Fruit fly (Drosophila melanogaster) whole organism, embryonic: ENCODE results near the gene Papss.
A peak's percentile ranks its signal among the peaks of the same experiment; 100 is the strongest.

Source experiments
- Abd-B ChIP-seq: fragments of 200-800 bp; sonication (Bioruptor generic); optimal IDR thresholded peaks from 2 replicates; lab custom pipeline; 2018; ENCODE audit warnings: missing biosample characterization, mild to moderate bottlenecking, missing genetic modification characterization, moderate library complexity
- B-H2 ChIP-seq: fragments of 200-800 bp; sonication (Bioruptor generic); optimal IDR thresholded peaks from 2 replicates; lab custom pipeline; 2018; ENCODE audit warnings: missing biosample characterization, mild to moderate bottlenecking, missing genetic modification characterization
- BEAF-32 ChIP-seq: fragments of 200-800 bp; sonication (Bioruptor generic); optimal IDR thresholded peaks from 3 replicates; lab custom pipeline; 2017; ENCODE audit warnings: missing biosample characterization, missing genetic modification characterization, mild to moderate bottlenecking, moderate library complexity, missing genetic modification reagents
- Bgb ChIP-seq: fragments of 200-800 bp; sonication (Bioruptor generic); IDR thresholded peaks from 2 replicates; pipeline ENCODE4 v1.3.6; 2022; ENCODE audit warnings: missing biosample characterization, missing genetic modification characterization; ENCODE audit not compliant: partially characterized antibody
- CG12659 ChIP-seq: fragments of 200-800 bp; sonication (Bioruptor generic); optimal IDR thresholded peaks from 3 replicates; lab custom pipeline; 2017; ENCODE audit warnings: mild to moderate bottlenecking, missing biosample characterization, missing genetic modification reagents, missing genetic modification characterization
- CG13424 ChIP-seq: fragments of 200-800 bp; sonication (Bioruptor generic); optimal IDR thresholded peaks from 2 replicates; lab custom pipeline; 2019; ENCODE audit warnings: missing biosample characterization, mild to moderate bottlenecking, missing genetic modification characterization, moderate library complexity
- CG14710 ChIP-seq: fragments of 200-800 bp; sonication (Bioruptor generic); optimal IDR thresholded peaks from 3 replicates; lab custom pipeline; 2019; ENCODE audit warnings: missing biosample characterization, mild to moderate bottlenecking, missing genetic modification characterization, moderate library complexity
- CG14860 ChIP-seq: fragments of 200-800 bp; sonication (Bioruptor generic); IDR thresholded peaks from 3 replicates; pipeline ENCODE4 v1.3.6; 2022; ENCODE audit warnings: missing biosample characterization, missing genetic modification characterization; ENCODE audit not compliant: partially characterized antibody
- CG16813 ChIP-seq: fragments of 200-800 bp; sonication (Bioruptor generic); IDR thresholded peaks from 3 replicates; pipeline ENCODE4 v1.3.6; 2022; ENCODE audit warnings: missing biosample characterization, missing genetic modification characterization; ENCODE audit not compliant: partially characterized antibody
- CG17829 ChIP-seq: fragments of 200-800 bp; optimal IDR thresholded peaks from 2 replicates; lab custom pipeline; 2019; ENCODE audit warnings: missing biosample characterization, mild to moderate bottlenecking, missing genetic modification characterization, moderate library complexity
- CG2129 ChIP-seq: fragments of 200-800 bp; sonication (Bioruptor generic); IDR thresholded peaks from 2 replicates; pipeline ENCODE4 v1.3.6; 2022; ENCODE audit warnings: missing biosample characterization, missing genetic modification characterization; ENCODE audit not compliant: partially characterized antibody
- CG32767 ChIP-seq: fragments of 200-800 bp; sonication (Bioruptor generic); IDR thresholded peaks from 2 replicates; pipeline ENCODE4 v1.3.6; 2022; ENCODE audit warnings: missing biosample characterization, missing genetic modification characterization
- CG34422 ChIP-seq: fragments of 200-800 bp; sonication (Bioruptor generic); IDR thresholded peaks from 3 replicates; pipeline ENCODE4 v1.3.6; 2022; ENCODE audit warnings: missing biosample characterization, missing genetic modification characterization
- CG6791 ChIP-seq: fragments of 200-800 bp; sonication (Bioruptor generic); IDR thresholded peaks from 3 replicates; pipeline ENCODE4 v1.3.6; 2022; ENCODE audit warnings: missing biosample characterization, missing genetic modification characterization; ENCODE audit not compliant: partially characterized antibody
- CG8281 ChIP-seq: fragments of 200-800 bp; sonication (Bioruptor generic); optimal IDR thresholded peaks from 2 replicates; lab custom pipeline; 2018; ENCODE audit warnings: missing biosample characterization, mild to moderate bottlenecking, missing genetic modification characterization, moderate library complexity
- CG8359 ChIP-seq: fragments of 200-800 bp; sonication (Bioruptor generic); optimal IDR thresholded peaks from 2 replicates; lab custom pipeline; 2017; ENCODE audit warnings: missing biosample characterization, mild to moderate bottlenecking, missing genetic modification characterization, borderline replicate concordance
- Doc3 ChIP-seq: fragments of 200-800 bp; sonication (Bioruptor generic); IDR thresholded peaks from 3 replicates; pipeline ENCODE4 v1.3.6; 2022; ENCODE audit warnings: missing biosample characterization, missing genetic modification characterization; ENCODE audit not compliant: partially characterized antibody
- Dp ChIP-seq: fragments of 200-800 bp; sonication (Bioruptor generic); optimal IDR thresholded peaks from 2 replicates; lab custom pipeline; 2018; ENCODE audit warnings: missing biosample characterization, mild to moderate bottlenecking, missing genetic modification characterization, moderate library complexity
- Dref ChIP-seq: fragments of 200-800 bp; sonication (Bioruptor generic); IDR thresholded peaks from 2 replicates; pipeline ENCODE4 v1.3.6; 2022; ENCODE audit warnings: missing biosample characterization, missing genetic modification characterization
- E2f1 ChIP-seq: fragments of 200-800 bp; sonication (Bioruptor generic); IDR thresholded peaks from 2 replicates; pipeline ENCODE4 v1.3.6; 2022; ENCODE audit warnings: missing biosample characterization, missing genetic modification characterization
- Eip74EF ChIP-seq, 2 experiments: fragments of 200-800 bp in 1 of 2; fragments of >200 bp in 1 of 2; sonication (Bioruptor generic) in 1 of 2; optimal IDR thresholded peaks; 2 replicates each; lab custom pipeline; 2017 to 2019; ENCODE audit warnings: missing biosample characterization in 2 of 2, missing genetic modification characterization in 2 of 2, mild to moderate bottlenecking in 1 of 2, moderate library complexity in 1 of 2
- Fer1 ChIP-seq: fragments of 200-800 bp; sonication (Bioruptor generic); optimal IDR thresholded peaks from 2 replicates; lab custom pipeline; 2017; ENCODE audit warnings: missing biosample characterization, mild to moderate bottlenecking, missing genetic modification characterization
- HLH4C ChIP-seq: fragments of 200-800 bp; sonication (Bioruptor generic); IDR thresholded peaks from 3 replicates; pipeline ENCODE4 v1.3.6; 2022; ENCODE audit warnings: missing biosample characterization, missing genetic modification characterization; ENCODE audit not compliant: partially characterized antibody
- Hsf ChIP-seq: fragments of 200-800 bp; sonication (Bioruptor generic); optimal IDR thresholded peaks from 3 replicates; lab custom pipeline; 2016; ENCODE audit warnings: missing biosample characterization, missing genetic modification characterization
- MESR4 ChIP-seq: fragments of 200-800 bp; sonication (Bioruptor generic); optimal IDR thresholded peaks from 2 replicates; lab custom pipeline; 2018; ENCODE audit warnings: missing biosample characterization, mild to moderate bottlenecking, missing genetic modification characterization, moderate library complexity
- Med ChIP-seq: fragments of 200-800 bp; sonication (Bioruptor generic); peaks from one replicate; lab custom pipeline; 2016; ENCODE audit warnings: missing biosample characterization, missing genetic modification characterization, mild to moderate bottlenecking, inconsistent platforms, moderate library complexity
- Oli ChIP-seq: fragments of 200-800 bp; sonication (Bioruptor generic); optimal IDR thresholded peaks from 2 replicates; lab custom pipeline; 2018; ENCODE audit warnings: missing biosample characterization, mild to moderate bottlenecking, missing genetic modification characterization, moderate library complexity
- Rfx ChIP-seq: fragments of 200-800 bp; sonication (Bioruptor generic); IDR thresholded peaks from 2 replicates; pipeline ENCODE4 v1.3.6; 2022; ENCODE audit warnings: missing biosample characterization, missing genetic modification characterization
- Sin3A ChIP-seq: fragments of >200 bp; optimal IDR thresholded peaks from 2 replicates; lab custom pipeline; 2018
- Sox102F ChIP-seq: fragments of 200-800 bp; sonication (Bioruptor generic); optimal IDR thresholded peaks from 2 replicates; lab custom pipeline; 2018; ENCODE audit warnings: missing biosample characterization, mild to moderate bottlenecking, missing genetic modification characterization, moderate library complexity
- ara ChIP-seq: fragments of 200-800 bp; sonication (Bioruptor generic); IDR thresholded peaks from 2 replicates; pipeline ENCODE4 v1.3.6; 2022; ENCODE audit warnings: missing biosample characterization, missing genetic modification characterization
- ato ChIP-seq: fragments of 200-800 bp; sonication (Bioruptor generic); IDR thresholded peaks from 2 replicates; pipeline ENCODE4 v1.3.6; 2022; ENCODE audit warnings: missing biosample characterization, missing genetic modification characterization; ENCODE audit not compliant: partially characterized antibody
- cg ChIP-seq: fragments of 200-800 bp; sonication (Bioruptor generic); optimal IDR thresholded peaks from 3 replicates; lab custom pipeline; 2019; ENCODE audit warnings: missing biosample characterization, mild to moderate bottlenecking, missing genetic modification characterization, moderate library complexity
- dm ChIP-seq: fragments of 200-800 bp; sonication (Bioruptor generic); optimal IDR thresholded peaks from 3 replicates; lab custom pipeline; 2016; ENCODE audit warnings: missing biosample characterization, missing genetic modification characterization
- gcm ChIP-seq: fragments of 200-800 bp; sonication (Bioruptor generic); optimal IDR thresholded peaks from 2 replicates; lab custom pipeline; 2019; ENCODE audit warnings: missing biosample characterization, mild to moderate bottlenecking, missing genetic modification characterization, moderate library complexity
- kah ChIP-seq: fragments of 200-800 bp; sonication (Bioruptor generic); optimal IDR thresholded peaks from 2 replicates; lab custom pipeline; 2018; ENCODE audit warnings: missing biosample characterization, mild to moderate bottlenecking, missing genetic modification characterization
- knrl ChIP-seq: fragments of 200-800 bp; sonication (Bioruptor generic); IDR thresholded peaks from 3 replicates; pipeline ENCODE4 v1.3.6; 2022; ENCODE audit warnings: missing biosample characterization, missing genetic modification characterization; ENCODE audit not compliant: partially characterized antibody
- mld ChIP-seq: fragments of 200-800 bp; sonication (Bioruptor generic); IDR thresholded peaks from 3 replicates; pipeline ENCODE4 v1.3.6; 2022; ENCODE audit warnings: missing biosample characterization, missing genetic modification characterization; ENCODE audit not compliant: partially characterized antibody
- pita ChIP-seq: fragments of 200-800 bp; sonication (Bioruptor generic); optimal IDR thresholded peaks from 2 replicates; lab custom pipeline; 2017; ENCODE audit warnings: missing biosample characterization, mild to moderate bottlenecking, missing genetic modification characterization
- pum ChIP-seq: fragments of 200-800 bp; sonication (Bioruptor generic); optimal IDR thresholded peaks from 2 replicates; lab custom pipeline; 2016; ENCODE audit warnings: missing biosample characterization, missing genetic modification characterization
- scrt ChIP-seq: fragments of 200-800 bp; sonication (Bioruptor generic); optimal IDR thresholded peaks from 2 replicates; lab custom pipeline; 2018; ENCODE audit warnings: missing biosample characterization, mild to moderate bottlenecking, missing genetic modification characterization, moderate library complexity
- slp2 ChIP-seq: fragments of 200-800 bp; sonication (Bioruptor generic); optimal IDR thresholded peaks from 2 replicates; lab custom pipeline; 2016; ENCODE audit warnings: missing biosample characterization, missing genetic modification characterization
- tin ChIP-seq: fragments of 200-800 bp; sonication (Bioruptor generic); optimal IDR thresholded peaks from 3 replicates; lab custom pipeline; 2016; ENCODE audit warnings: missing biosample characterization, missing genetic modification characterization
- trem ChIP-seq: fragments of 200-800 bp; optimal IDR thresholded peaks from 3 replicates; lab custom pipeline; 2019; ENCODE audit warnings: missing biosample characterization, mild to moderate bottlenecking, missing genetic modification characterization, moderate library complexity
- trh ChIP-seq: fragments of 200-800 bp; sonication (Bioruptor generic); optimal IDR thresholded peaks from 2 replicates; lab custom pipeline; 2016; ENCODE audit warnings: missing biosample characterization, missing genetic modification characterization
- wor ChIP-seq: fragments of 200-800 bp; sonication (Bioruptor generic); IDR thresholded peaks from 2 replicates; pipeline ENCODE4 v1.3.6; 2022; ENCODE audit warnings: missing biosample characterization, missing genetic modification characterization
- zen ChIP-seq: fragments of 200-800 bp; sonication (Bioruptor generic); optimal IDR thresholded peaks from 3 replicates; lab custom pipeline; 2018; ENCODE audit warnings: missing biosample characterization, mild to moderate bottlenecking, missing genetic modification characterization, moderate library complexity
- zen2 ChIP-seq: fragments of 200-800 bp; sonication (Bioruptor generic); IDR thresholded peaks from 3 replicates; pipeline ENCODE4 v1.3.6; 2022; ENCODE audit warnings: missing biosample characterization, missing genetic modification characterization; ENCODE audit not compliant: partially characterized antibody

Papss gene

dm6 chr3L:19805895-19806294 lies 39.2 kb upstream of the Papss start, which contains the start of gene CG34116 (continued):
- TF ChIP-seq cg (GFP tag; lab: Kevin White, UChicago) (peak; percentile 7), CG8281 (tag; lab: Kevin White, UChicago) (no peak), zen2 (GFP tag; lab: Robert Waterston, UW) (peak; percentile 75; the same call in 2 of the 3 replicates), tin (no peak), pita (GFP tag; lab: Kevin White, UChicago) (no peak), MESR4 (peak; percentile 14), trh (GFP tag; lab: Kevin White, UChicago) (no peak), ara (GFP tag; lab: Robert Waterston, UW) (no peak), pum (no peak), CG14860 (GFP tag; lab: Robert Waterston, UW) (peak; percentile 48; the same call in 2 of the 3 replicates), CG34422 (peak; percentile 21; the same call in 1 of the 3 replicates), Doc3 (GFP tag; lab: Robert Waterston, UW) (peak; percentile 54), Sin3A (lab: Kevin White, UChicago) (peak; percentile 22), scrt (GFP tag; lab: Kevin White, UChicago) (no peak), mld (GFP tag; lab: Robert Waterston, UW) (0 out of 3 replicates have a peak, but pooled peaks have one; percentile 44), Dref (peak; percentile 76), CG6791 (GFP tag; lab: Robert Waterston, UW) (peak; percentile 84), Abd-B (GFP tag; lab: Kevin White, UChicago) (no peak), Eip74EF (GFP tag; optimal IDR thresholded peaks at IDR 0.05; lab: Kevin White, UChicago) (no peak), CG13424 (no peak), CG16813 (GFP tag; lab: Robert Waterston, UW) (peak; percentile 61), Rfx (GFP tag; lab: Robert Waterston, UW) (no peak)

DNA sequence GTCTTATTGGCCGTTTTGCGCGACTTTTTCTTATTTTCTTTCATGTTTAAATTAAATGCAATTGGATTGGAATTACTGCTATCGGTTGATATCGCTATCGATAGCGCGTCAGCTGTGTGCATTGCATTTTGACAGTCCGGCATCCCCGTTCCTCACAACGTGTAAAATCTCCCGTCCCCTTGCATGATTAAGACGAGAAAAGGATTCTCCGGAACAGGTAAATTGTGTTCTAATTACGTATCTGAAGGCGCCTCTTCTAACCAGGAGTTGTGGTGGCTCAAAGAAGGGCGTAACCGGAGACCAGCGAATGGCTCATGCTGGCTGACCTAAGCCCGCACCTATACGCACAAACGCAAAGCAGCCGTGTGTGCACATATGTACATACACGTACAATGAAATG lies 38.0 kb upstream of the Papss start, which contains the start of the genes CG14104 and Kap-alpha1:
Gene CG14104, minus strand, starts transcription at position 97 of the 400 bp plus-strand sequence.
Gene Kap-alpha1, plus strand, starts transcription at position 130 of the 400 bp plus-strand sequence.
- peak; percentile 77 for TF ChIP-seq HLH4C
- TF ChIP-seq CG2129 (GFP tag; lab: Robert Waterston, UW), result peak; percentile 21; the same call in 1 of the 2 replicates
- peak; percentile 20 for TF ChIP-seq Sin3A (lab: Kevin White, UChicago)
- TF ChIP-seq CG32767, result peak; percentile 64
- peak; percentile 85 for TF ChIP-seq dm (GFP tag; lab: Kevin White, UChicago)
- peak; percentile 13 for TF ChIP-seq CG14710 (tag; lab: Kevin White, UChicago)
- TF ChIP-seq E2f1 (GFP tag; lab: Robert Waterston, UW), result no peak
- peak; percentile 71 for TF ChIP-seq knrl (GFP tag; lab: Robert Waterston, UW)
- no peak for TF ChIP-seq Hsf (GFP tag; lab: Kevin White, UChicago)
- peak; percentile 42 for TF ChIP-seq CG12659 (GFP tag; lab: Kevin White, UChicago)
- peak; percentile 43 for TF ChIP-seq zen (tag; lab: Kevin White, UChicago)
- TF ChIP-seq CG8359, result no peak
- TF ChIP-seq trem (tag; lab: Kevin White, UChicago), result peak; percentile 52
- TF ChIP-seq Med (GFP tag; lab: Kevin White, UChicago), result peak; percentile 85
- no peak for TF ChIP-seq B-H2 (GFP tag; lab: Kevin White, UChicago)
- peak; percentile 10 for TF ChIP-seq CG17829 (tag; lab: Kevin White, UChicago)
- TF ChIP-seq Oli, result no peak
- TF ChIP-seq Bgb, result peak; percentile 65; the same call in 1 of the 2 replicates
- no peak for TF ChIP-seq wor
- TF ChIP-seq Sox102F, result no peak
- TF ChIP-seq Fer1 (GFP tag; lab: Kevin White, UChicago), result peak; percentile 7
- peak; percentile 63 for TF ChIP-seq gcm (GFP tag; lab: Kevin White, UChicago)
- no peak for TF ChIP-seq kah (GFP tag; lab: Kevin White, UChicago)
- peak; percentile 16; the same call in 1 of the 2 replicates for TF ChIP-seq ato (GFP tag; lab: Robert Waterston, UW)
- TF ChIP-seq Dp, result peak; percentile 31
- peak; percentile 69 for TF ChIP-seq BEAF-32 (GFP tag; lab: Kevin White, UChicago)
- no peak for TF ChIP-seq slp2
